1 fruit fly cellular context compared by ENCODE assay signal in genomic region chr3L:18088027-18088426, dm6.
TF ChIP-seq lines count a peak whose summit lies in the region.

No protein-coding gene starts in this region.

TF ChIP-seq in whole organism, embryonic, 481 proteins besides CTCF, POLR2A, EP300 and RAD21 (continued from another document):
- TF ChIP-seq NfI (GFP tag; optimal IDR thresholded peaks at IDR 0.05; lab: Kevin White, UChicago) (peak; percentile 19), stwl (tag; optimal IDR thresholded peaks at IDR 0.05; lab: Kevin White, UChicago) (peak; percentile 100), Awh (GFP tag; IDR thresholded peaks at IDR 0.05; lab: Robert Waterston, UW) (no peak), CG8359 (GFP tag; optimal IDR thresholded peaks at IDR 0.05; lab: Kevin White, UChicago; ENCODE audit: borderline replicate concordance) (no peak), ci (GFP tag; IDR thresholded peaks at IDR 0.05; lab: Robert Waterston, UW) (peak; percentile 55; the same call in 2 of the 3 replicates), CG1792 (GFP tag; optimal IDR thresholded peaks at IDR 0.05; lab: Kevin White, UChicago) (no peak), Hr3 (GFP tag; optimal IDR thresholded peaks at IDR 0.05; lab: Kevin White, UChicago) (no peak), nerfin-1 (tag; optimal IDR thresholded peaks at IDR 0.05; lab: Kevin White, UChicago) (no peak), CG42726 (GFP tag; IDR thresholded peaks at IDR 0.05; lab: Robert Waterston, UW; ENCODE audit: partially characterized antibody) (peak; percentile 57), CG12769 (tag; optimal IDR thresholded peaks at IDR 0.05; lab: Kevin White, UChicago) (peak; percentile 17), CG2712 (tag; optimal IDR thresholded peaks at IDR 0.05; lab: Kevin White, UChicago) (peak; percentile 41), Oli (tag; optimal IDR thresholded peaks at IDR 0.05; lab: Kevin White, UChicago) (no peak), CG1603 (tag; optimal IDR thresholded peaks at IDR 0.05; lab: Kevin White, UChicago) (peak; percentile 65), Mes4 (GFP tag; optimal IDR thresholded peaks at IDR 0.05; lab: Kevin White, UChicago) (no peak), Dp (GFP tag; optimal IDR thresholded peaks at IDR 0.05; lab: Kevin White, UChicago) (peak; percentile 49), HLH4C (GFP tag; IDR thresholded peaks at IDR 0.05; lab: Robert Waterston, UW; ENCODE audit: partially characterized antibody) (peak; percentile 47; the same call in 2 of the 3 replicates), Xrp1 (GFP tag; IDR thresholded peaks at IDR 0.05; lab: Robert Waterston, UW) (peak; percentile 44), Hr78 (GFP tag; optimal IDR thresholded peaks at IDR 0.05; lab: Kevin White, UChicago) (peak; percentile 12 to 52), p53 (GFP tag; optimal IDR thresholded peaks at IDR 0.05; lab: Kevin White, UChicago) (no peak), zfh1 (GFP tag; IDR thresholded peaks at IDR 0.05; lab: Robert Waterston, UW) (0 out of 3 replicates have a peak, but pooled peaks have one; percentile 17), kah (GFP tag; optimal IDR thresholded peaks at IDR 0.05; lab: Kevin White, UChicago) (no peak), CG11504 (tag; optimal IDR thresholded peaks at IDR 0.05; lab: Kevin White, UChicago) (peak; percentile 46), Dfd (GFP tag; optimal IDR thresholded peaks at IDR 0.05; lab: Kevin White, UChicago) (peak in 1 of 2 experiments; percentile 97), MBD-R2 (GFP tag; IDR thresholded peaks at IDR 0.05; lab: Robert Waterston, UW) (0 out of 2 replicates have a peak, but pooled peaks have one; percentile 25), sd (tag; optimal IDR thresholded peaks at IDR 0.05; lab: Kevin White, UChicago) (peak; percentile 87), CG3163 (GFP tag; optimal IDR thresholded peaks at IDR 0.05; lab: Kevin White, UChicago) (no peak), CG11695 (GFP tag; IDR thresholded peaks at IDR 0.05; lab: Robert Waterston, UW) (no peak), CG9876 (GFP tag; optimal IDR thresholded peaks at IDR 0.05; lab: Kevin White, UChicago) (no peak), Pdp1 (GFP tag; optimal IDR thresholded peaks at IDR 0.05; lab: Kevin White, UChicago) (peak in 1 of 2 experiments; percentile 55), scrt (GFP tag; optimal IDR thresholded peaks at IDR 0.05; lab: Kevin White, UChicago) (no peak), Myb (GFP tag; optimal IDR thresholded peaks at IDR 0.05; lab: Kevin White, UChicago) (peak; percentile 86), Jarid2 (GFP tag; optimal IDR thresholded peaks at IDR 0.05; lab: Kevin White, UChicago) (peak; percentile 20), zf30C (GFP tag; optimal IDR thresholded peaks at IDR 0.05; lab: Kevin White, UChicago) (peak; percentile 33), Max (GFP tag; optimal IDR thresholded peaks at IDR 0.05; lab: Kevin White, UChicago) (no peak), CG7271 (tag; optimal IDR thresholded peaks at IDR 0.05; lab: Kevin White, UChicago) (no peak), Lpt (GFP tag; optimal IDR thresholded peaks at IDR 0.05; lab: Kevin White, UChicago) (no peak), pita (GFP tag; optimal IDR thresholded peaks at IDR 0.05; lab: Kevin White, UChicago) (no peak), CG6654 (GFP tag; optimal IDR thresholded peaks at IDR 0.05; lab: Kevin White, UChicago) (no peak), tgo (GFP tag; IDR thresholded peaks at IDR 0.05; lab: Robert Waterston, UW) (no peak), lmd (GFP tag; IDR thresholded peaks at IDR 0.05; lab: Robert Waterston, UW) (no peak), HmgD (GFP tag; optimal IDR thresholded peaks at IDR 0.05; lab: Kevin White, UChicago) (peak; percentile 27), her (GFP tag; optimal IDR thresholded peaks at IDR 0.05; lab: Kevin White, UChicago) (no peak), Adf1 (GFP tag; IDR thresholded peaks at IDR 0.05; lab: Robert Waterston, UW) (no peak), CG12659 (GFP tag; optimal IDR thresholded peaks at IDR 0.05; lab: Kevin White, UChicago) (peak; percentile 30), CG34224 (GFP tag; IDR thresholded peaks at IDR 0.05; lab: Robert Waterston, UW; ENCODE audit: partially characterized antibody) (no peak), Opbp (GFP tag; IDR thresholded peaks at IDR 0.05; lab: Robert Waterston, UW; ENCODE audit: partially characterized antibody) (peak; percentile 73), CG2678 (tag; optimal IDR thresholded peaks at IDR 0.05; lab: Kevin White, UChicago) (no peak), Nf-YA (GFP tag; IDR thresholded peaks at IDR 0.05; lab: Robert Waterston, UW) (no peak), CG8290 (GFP tag; optimal IDR thresholded peaks at IDR 0.05; lab: Kevin White, UChicago) (peak; percentile 78), CG8290 (tag; optimal IDR thresholded peaks at IDR 0.05; lab: Kevin White, UChicago) (peak in 1 of 2 experiments; percentile 88), Ets65A (GFP tag; lab: Kevin White, UChicago) (peak; percentile 69), pzg (GFP tag; optimal IDR thresholded peaks at IDR 0.05; lab: Kevin White, UChicago) (peak; percentile 3), crp (GFP tag; optimal IDR thresholded peaks at IDR 0.05; lab: Kevin White, UChicago) (no peak), bcd (GFP tag; optimal IDR thresholded peaks at IDR 0.05; lab: Kevin White, UChicago) (peak; percentile 2), Fer1 (GFP tag; optimal IDR thresholded peaks at IDR 0.05; lab: Kevin White, UChicago) (no peak), CG12391 (tag; optimal IDR thresholded peaks at IDR 0.05; lab: Kevin White, UChicago) (no peak), CG9215 (GFP tag; IDR thresholded peaks at IDR 0.05; lab: Robert Waterston, UW) (no peak), ara (GFP tag; IDR thresholded peaks at IDR 0.05; lab: Robert Waterston, UW) (0 out of 2 replicates have a peak, but pooled peaks have one; percentile 21), gsb (GFP tag; IDR thresholded peaks at IDR 0.05; lab: Robert Waterston, UW) (no peak), jing (GFP tag; optimal IDR thresholded peaks at IDR 0.05; lab: Kevin White, UChicago) (no peak), yki (optimal IDR thresholded peaks at IDR 0.05; lab: Kevin White, UChicago) (peak; percentile 20), Lhr (GFP tag; optimal IDR thresholded peaks at IDR 0.05; lab: Kevin White, UChicago) (peak; percentile 53), Stat92E (GFP tag; optimal IDR thresholded peaks at IDR 0.05; lab: Kevin White, UChicago) (no peak), CG12219 (GFP tag; optimal IDR thresholded peaks at IDR 0.05; lab: Kevin White, UChicago) (no peak), CG4424 (GFP tag; optimal IDR thresholded peaks at IDR 0.05; lab: Kevin White, UChicago) (no peak), Med (GFP tag; lab: Kevin White, UChicago) (peak; percentile 84), CG17361 (GFP tag; IDR thresholded peaks at IDR 0.05; lab: Robert Waterston, UW) (0 out of 3 replicates have a peak, but pooled peaks have one; percentile 18), chif (GFP tag; optimal IDR thresholded peaks at IDR 0.05; lab: Kevin White, UChicago) (peak in 1 of 2 experiments; percentile 27), C15 (GFP tag; IDR thresholded peaks at IDR 0.05; lab: Robert Waterston, UW) (no peak), CG33557 (GFP tag; optimal IDR thresholded peaks at IDR 0.05; lab: Kevin White, UChicago) (no peak), CG18619 (GFP tag; optimal IDR thresholded peaks at IDR 0.05; lab: Kevin White, UChicago) (no peak), CG14014 (GFP tag; IDR thresholded peaks at IDR 0.05; lab: Robert Waterston, UW) (no peak), CG12744 (GFP tag; optimal IDR thresholded peaks at IDR 0.05; lab: Kevin White, UChicago) (peak; percentile 19), gem (tag; optimal IDR thresholded peaks at IDR 0.05; lab: Kevin White, UChicago) (peak; percentile 15), zen2 (GFP tag; IDR thresholded peaks at IDR 0.05; lab: Robert Waterston, UW; ENCODE audit: partially characterized antibody) (no peak), sim (GFP tag; IDR thresholded peaks at IDR 0.05; lab: Robert Waterston, UW) (no peak), sens (GFP tag; lab: Kevin White, UChicago) (peak; percentile 72), CkIIα-i1 (GFP tag; IDR thresholded peaks at IDR 0.05; lab: Robert Waterston, UW) (no peak), sob (GFP tag; IDR thresholded peaks at IDR 0.05; lab: Robert Waterston, UW) (peak; percentile 56), CG31365 (tag; optimal IDR thresholded peaks at IDR 0.05; lab: Kevin White, UChicago) (peak; percentile 99), CoRest (tag; optimal IDR thresholded peaks at IDR 0.05; lab: Kevin White, UChicago) (peak; percentile 54), Fer3 (tag; optimal IDR thresholded peaks at IDR 0.05; lab: Kevin White, UChicago) (no peak), E2f2 (GFP tag; IDR thresholded peaks at IDR 0.05; lab: Robert Waterston, UW) (peak; percentile 33; the same call in 1 of the 2 replicates), Abd-B (GFP tag; optimal IDR thresholded peaks at IDR 0.05; lab: Kevin White, UChicago) (peak; percentile 13), hb (GFP tag; IDR thresholded peaks at IDR 0.05; lab: Robert Waterston, UW; ENCODE audit: partially characterized antibody) (no peak), CG15514 (GFP tag; optimal IDR thresholded peaks at IDR 0.05; lab: Kevin White, UChicago) (peak; percentile 2), CG1647 (GFP tag; optimal IDR thresholded peaks at IDR 0.05; lab: Kevin White, UChicago) (no peak), CG17829 (tag; optimal IDR thresholded peaks at IDR 0.05; lab: Kevin White, UChicago) (peak; percentile 55), trem (tag; optimal IDR thresholded peaks at IDR 0.05; lab: Kevin White, UChicago) (peak; percentile 29), ab (GFP tag; optimal IDR thresholded peaks at IDR 0.05; lab: Kevin White, UChicago) (no peak), HmgZ (tag; optimal IDR thresholded peaks at IDR 0.05; lab: Kevin White, UChicago) (peak; percentile 4), CG13624 (GFP tag; optimal IDR thresholded peaks at IDR 0.05; lab: Kevin White, UChicago) (peak; percentile 22), sug (tag; optimal IDR thresholded peaks at IDR 0.05; lab: Kevin White, UChicago) (peak; percentile 29), amos (GFP tag; IDR thresholded peaks at IDR 0.05; lab: Robert Waterston, UW; ENCODE audit: partially characterized antibody) (peak; percentile 63), BEAF-32 (GFP tag; optimal IDR thresholded peaks at IDR 0.05; lab: Kevin White, UChicago) (peak; percentile 43), bbx (GFP tag; IDR thresholded peaks at IDR 0.05; lab: Robert Waterston, UW; ENCODE audit: partially characterized antibody) (peak; percentile 71), nerfin-2 (GFP tag; IDR thresholded peaks at IDR 0.05; lab: Robert Waterston, UW; ENCODE audit: partially characterized antibody) (peak; percentile 18; the same call in 1 of the 2 replicates), CG16813 (GFP tag; IDR thresholded peaks at IDR 0.05; lab: Robert Waterston, UW; ENCODE audit: partially characterized antibody) (peak; percentile 43; the same call in 1 of the 3 replicates), CG14710 (tag; optimal IDR thresholded peaks at IDR 0.05; lab: Kevin White, UChicago) (peak; percentile 15), CG13287 (GFP tag; IDR thresholded peaks at IDR 0.05; lab: Robert Waterston, UW; ENCODE audit: partially characterized antibody) (peak; percentile 49; the same call in 1 of the 2 replicates), jumu (GFP tag; optimal IDR thresholded peaks at IDR 0.05; lab: Kevin White, UChicago) (no peak), Dek (tag; optimal IDR thresholded peaks at IDR 0.05; lab: Kevin White, UChicago) (peak; percentile 17), toy (GFP tag; IDR thresholded peaks at IDR 0.05; lab: Robert Waterston, UW) (no peak), CG15696 (tag; optimal IDR thresholded peaks at IDR 0.05; lab: Kevin White, UChicago) (peak; percentile 12), gt (GFP tag; IDR thresholded peaks at IDR 0.05; lab: Robert Waterston, UW) (no peak), phol (tag; optimal IDR thresholded peaks at IDR 0.05; lab: Kevin White, UChicago) (peak; percentile 35)
